Fruit fly (Drosophila melanogaster): ENCODE results near the gene out.

DNA sequence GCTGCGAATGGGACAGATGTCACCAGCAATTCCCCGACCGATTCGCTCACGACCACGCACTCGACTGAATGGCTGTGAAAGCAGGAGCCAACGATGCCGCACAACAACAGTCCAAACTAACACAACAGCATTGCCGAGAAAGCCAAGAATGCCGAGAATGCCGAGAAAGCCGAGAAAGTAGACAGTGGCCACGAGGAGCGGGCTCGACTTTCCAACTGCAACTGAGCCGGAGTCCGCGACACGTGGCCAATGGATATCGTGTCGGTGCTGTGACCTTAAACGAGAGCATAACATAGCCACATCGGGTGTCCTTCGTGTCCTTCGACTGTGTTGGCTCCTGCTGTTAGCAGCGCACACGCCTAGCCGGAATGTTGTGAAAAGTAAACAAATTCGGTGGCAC lies 26.3 kb upstream of the out start, which contains the start of gene nAChRalpha7:
- TF ChIP-seq D19A (tag; optimal IDR thresholded peaks at IDR 0.05) (no peak), MBD-R2 (GFP tag; IDR thresholded peaks at IDR 0.05) (no peak), CG10959 (GFP tag; IDR thresholded peaks at IDR 0.05) (no peak), jing (GFP tag; optimal IDR thresholded peaks at IDR 0.05) (no peak), sisA (GFP tag; IDR thresholded peaks at IDR 0.05) (no peak), CG14014 (GFP tag; IDR thresholded peaks at IDR 0.05) (no peak), Ada2b (GFP tag; IDR thresholded peaks at IDR 0.05) (no peak), br (optimal IDR thresholded peaks at IDR 0.05) (no peak)

All from whole organism, embryonic.